Fruit fly (Drosophila melanogaster) S2 (cell line): ENCODE measurements around the gene CG31029.

ENCODE experiments used
- CG8478 ChIP-seq: fragments of >200 bp; optimal IDR thresholded peaks from 2 replicates; lab custom pipeline; 2018
- CTCF ChIP-seq, 2 experiments: fragments of >200 bp; optimal IDR thresholded peaks; 2 replicates each; lab custom pipeline; 2018

dm6 chr3R:30109380-30109779 lies 22.8 kb downstream of the CG31029 start:
- TF ChIP-seq CG8478 (lab: Kevin White, UChicago), result no peak
- no peak for TF ChIP-seq CTCF (optimal IDR thresholded peaks at IDR 0.05; lab: Kevin White, UChicago)
